Worm (Caenorhabditis elegans): ENCODE results near the gene acy-4.

DNA sequence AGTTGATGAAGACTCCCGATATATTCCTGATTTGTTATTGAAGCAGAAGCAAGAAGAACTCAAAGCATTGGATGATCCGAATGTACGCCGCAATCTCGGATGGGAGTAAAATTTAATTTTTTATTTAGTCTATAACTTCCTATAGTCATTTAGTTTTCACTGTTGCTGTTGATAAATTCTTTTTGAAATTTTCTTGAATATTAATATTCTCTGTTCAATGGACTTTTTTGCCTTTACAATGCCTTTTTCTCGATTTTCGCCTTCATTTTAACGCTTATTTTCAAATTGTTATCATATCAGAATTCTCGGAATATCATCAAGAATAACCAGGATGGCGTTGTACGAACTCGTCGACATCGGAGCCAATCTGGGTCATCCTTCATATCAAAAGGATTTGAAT lies 36.4 kb downstream of the acy-4 start, which contains the start of gene crn-2:
- TF ChIP-seq dao-5 (tag; optimal IDR thresholded peaks at IDR 0.05) (no peak), him-1 (tag; optimal IDR thresholded peaks at IDR 0.05) (no peak)

Measured in whole organism, L4/young adult.